Worm (Caenorhabditis elegans): ENCODE measurements around the gene sru-4.
A peak's percentile ranks its signal among the peaks of the same experiment; 100 is the strongest.

Gene sru-4

ce11 chrIV:9529647-9530046 lies 31.5 kb downstream of the sru-4 start, which contains the start of gene elo-7:
elo-7 (plus strand) TSS chrIV:9529947.
- no peak for TF ChIP-seq drap-1 (GFP tag; optimal IDR thresholded peaks at IDR 0.05)
- no peak for TF ChIP-seq zip-8 (tag; optimal IDR thresholded peaks at IDR 0.05)
- no peak for TF ChIP-seq flh-1 (GFP tag; optimal IDR thresholded peaks at IDR 0.05)
- no peak for TF ChIP-seq nhr-12 (tag; optimal IDR thresholded peaks at IDR 0.05)
- TF ChIP-seq elt-3 (tag; optimal IDR thresholded peaks at IDR 0.05), result no peak
- no peak for TF ChIP-seq nhr-76 (tag; optimal IDR thresholded peaks at IDR 0.05)
- no peak for TF ChIP-seq ceh-43 (GFP tag; optimal IDR thresholded peaks at IDR 0.05)
- TF ChIP-seq tbx-8 (GFP tag; optimal IDR thresholded peaks at IDR 0.05), result no peak
- no peak for TF ChIP-seq lin-13 (tag; optimal IDR thresholded peaks at IDR 0.05)
- no peak for TF ChIP-seq lin-32 (GFP tag; optimal IDR thresholded peaks at IDR 0.05)
- no peak for TF ChIP-seq ces-1 (GFP tag; optimal IDR thresholded peaks at IDR 0.05)
- TF ChIP-seq lsy-2 (tag; optimal IDR thresholded peaks at IDR 0.05), result no peak
- no peak for TF ChIP-seq nhr-28 (tag; optimal IDR thresholded peaks at IDR 0.05)
- TF ChIP-seq pha-4 (tag; optimal IDR thresholded peaks at IDR 0.05), result no peak
- no peak for TF ChIP-seq M03D4.4 (tag; optimal IDR thresholded peaks at IDR 0.05)
- TF ChIP-seq sem-2 (GFP tag; optimal IDR thresholded peaks at IDR 0.05), result no peak
- TF ChIP-seq ceh-39 (tag; optimal IDR thresholded peaks at IDR 0.05), result no peak
- no peak for TF ChIP-seq sptf-1 (tag; optimal IDR thresholded peaks at IDR 0.05)
- no peak for TF ChIP-seq unc-62 (GFP tag; optimal IDR thresholded peaks at IDR 0.05)

DNA sequence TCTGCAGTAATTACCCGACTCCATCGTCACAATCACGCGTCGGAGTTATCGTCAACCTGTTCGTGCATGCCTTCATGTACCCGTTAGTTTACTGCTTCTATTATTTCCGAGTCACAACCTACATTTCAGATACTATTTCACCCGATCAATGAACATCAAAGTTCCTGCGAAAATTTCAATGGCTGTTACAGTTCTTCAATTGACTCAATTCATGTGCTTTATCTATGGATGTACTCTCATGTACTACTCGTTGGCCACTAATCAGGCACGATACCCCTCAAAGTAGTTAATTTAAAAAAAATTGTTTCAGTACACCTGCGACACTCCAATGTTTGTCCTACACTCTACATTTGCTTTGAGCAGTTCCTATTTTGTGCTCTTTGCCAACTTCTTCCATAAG lies 32.6 kb downstream of the sru-4 start:
- TF ChIP-seq ceh-39 (tag; optimal IDR thresholded peaks at IDR 0.05) (no peak), zip-8 (tag; optimal IDR thresholded peaks at IDR 0.05) (no peak), hlh-1 (tag; optimal IDR thresholded peaks at IDR 0.05) (no peak), flh-1 (GFP tag; optimal IDR thresholded peaks at IDR 0.05) (no peak), unc-39 (tag; optimal IDR thresholded peaks at IDR 0.05) (no peak)

- no peak for TF ChIP-seq nhr-28 (tag; optimal IDR thresholded peaks at IDR 0.05)
- TF ChIP-seq hlh-1 (tag; optimal IDR thresholded peaks at IDR 0.05), result no peak
- no peak for TF ChIP-seq tbx-8 (GFP tag; optimal IDR thresholded peaks at IDR 0.05)
- TF ChIP-seq zip-8 (tag; optimal IDR thresholded peaks at IDR 0.05), result no peak
Measured at ce11 chrIV:9533071-9533470, 34.9 kb downstream of the sru-4 start, which contains the start of gene F56H11.2. F56H11.2 (minus strand) TSS chrIV:9533171.

ce11 chrIV:9534342-9534741 lies 36.2 kb downstream of the sru-4 start:
- no peak for TF ChIP-seq unc-120 (tag; optimal IDR thresholded peaks at IDR 0.05; ENCODE audit: poor library complexity, severe bottlenecking)
- no peak for TF ChIP-seq ztf-11 (tag; optimal IDR thresholded peaks at IDR 0.05)
- TF ChIP-seq drap-1 (GFP tag; optimal IDR thresholded peaks at IDR 0.05), result no peak
- TF ChIP-seq mls-2 (tag; optimal IDR thresholded peaks at IDR 0.05), result no peak
- TF ChIP-seq flh-1 (GFP tag; optimal IDR thresholded peaks at IDR 0.05), result no peak
- no peak for TF ChIP-seq nhr-76 (tag; optimal IDR thresholded peaks at IDR 0.05)
- TF ChIP-seq nhr-12 (tag; optimal IDR thresholded peaks at IDR 0.05), result no peak
- TF ChIP-seq tbx-8 (GFP tag; optimal IDR thresholded peaks at IDR 0.05), result no peak
- TF ChIP-seq cnd-1 (tag; optimal IDR thresholded peaks at IDR 0.05), result no peak
- TF ChIP-seq blmp-1 (tag; optimal IDR thresholded peaks at IDR 0.05), result no peak
- TF ChIP-seq unc-62 (GFP tag; optimal IDR thresholded peaks at IDR 0.05), result no peak

DNA sequence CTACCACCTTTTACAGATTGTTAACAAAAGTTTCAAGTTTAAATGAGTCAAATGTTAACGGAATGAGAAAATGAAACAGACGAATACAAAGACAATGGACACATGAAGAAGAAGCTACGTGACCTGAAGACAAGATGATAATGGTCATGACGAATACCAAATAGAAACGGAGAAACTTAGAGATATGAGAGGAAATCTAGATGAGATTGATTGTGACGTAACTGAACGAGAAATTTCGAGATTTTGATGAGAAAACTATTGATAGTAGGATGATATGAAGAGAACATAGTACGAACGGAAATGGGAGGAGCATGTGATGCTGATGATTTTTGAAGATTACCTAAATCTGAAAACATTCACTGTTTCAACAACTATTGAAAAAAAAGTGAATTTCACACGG lies 36.9 kb downstream of the sru-4 start:
- TF ChIP-seq lin-32 (GFP tag; optimal IDR thresholded peaks at IDR 0.05) (no peak), elt-3 (tag; optimal IDR thresholded peaks at IDR 0.05) (peak; percentile 21)

DNA sequence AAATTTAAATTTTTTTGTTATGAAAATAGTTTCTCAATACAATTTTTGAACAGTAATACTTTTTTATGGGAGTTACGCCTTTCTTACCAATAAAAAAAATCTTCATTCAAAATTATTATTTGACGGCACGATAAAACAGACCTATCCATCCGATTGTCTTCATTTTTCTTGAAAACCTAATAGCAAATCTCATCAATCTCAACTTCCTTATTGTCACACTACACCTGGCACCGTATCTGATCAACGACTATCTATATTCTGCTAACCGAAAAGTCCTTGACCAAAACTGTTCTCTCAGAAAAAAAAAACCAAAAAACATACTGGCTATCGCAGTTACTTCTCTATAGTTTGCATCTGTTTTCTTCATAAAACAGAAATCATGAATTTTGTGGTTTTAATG lies 37.9 kb downstream of the sru-4 start:
- TF ChIP-seq unc-62 (GFP tag; optimal IDR thresholded peaks at IDR 0.05) (no peak), mls-2 (tag; optimal IDR thresholded peaks at IDR 0.05) (no peak), M03D4.4 (tag; optimal IDR thresholded peaks at IDR 0.05) (no peak), lin-13 (tag; optimal IDR thresholded peaks at IDR 0.05) (no peak), nhr-76 (tag; optimal IDR thresholded peaks at IDR 0.05) (no peak), unc-120 (tag; optimal IDR thresholded peaks at IDR 0.05; ENCODE audit: poor library complexity, severe bottlenecking) (no peak), pha-4 (tag; optimal IDR thresholded peaks at IDR 0.05) (no peak), drap-1 (GFP tag; optimal IDR thresholded peaks at IDR 0.05) (no peak), snpc-4 (tag; optimal IDR thresholded peaks at IDR 0.05) (no peak)

ce11 chrIV:9537500-9537899 lies 39.3 kb downstream of the sru-4 start:
- TF ChIP-seq unc-39 (tag; optimal IDR thresholded peaks at IDR 0.05) (no peak), cnd-1 (tag; optimal IDR thresholded peaks at IDR 0.05) (no peak), M03D4.4 (tag; optimal IDR thresholded peaks at IDR 0.05) (no peak), elt-3 (tag; optimal IDR thresholded peaks at IDR 0.05) (no peak), pha-4 (tag; optimal IDR thresholded peaks at IDR 0.05) (no peak), ztf-11 (tag; optimal IDR thresholded peaks at IDR 0.05) (no peak), tbx-8 (GFP tag; optimal IDR thresholded peaks at IDR 0.05) (no peak)
